Worm (Caenorhabditis elegans) whole organism, L3 larva: Measurements from ENCODE around the gene ucp-4.

ENCODE experiments used
- ama-1 ChIP-seq: fragments of 150-350 bp; optimal IDR thresholded peaks from 2 replicates; lab custom pipeline; 2018
- ceh-16 ChIP-seq: sonication (generic microtip); optimal IDR thresholded peaks from 2 replicates; lab custom pipeline; 2017; ENCODE audit warnings: missing biosample characterization, missing genetic modification characterization
- ceh-82 ChIP-seq: fragments of 150-350 bp; optimal IDR thresholded peaks from 2 replicates; lab custom pipeline; 2014; ENCODE audit warnings: missing biosample characterization, missing genetic modification characterization
- fkh-10 ChIP-seq: sonication (generic microtip); optimal IDR thresholded peaks from 2 replicates; lab custom pipeline; 2017; ENCODE audit warnings: missing biosample characterization, missing genetic modification reagents, missing genetic modification characterization
- lin-39 ChIP-seq: fragments of 150-350 bp; optimal IDR thresholded peaks from 2 replicates; lab custom pipeline; 2018; ENCODE audit warnings: missing biosample characterization, missing genetic modification reagents, missing genetic modification characterization
- nhr-11 ChIP-seq: fragments of 150-350 bp; optimal IDR thresholded peaks from 2 replicates; lab custom pipeline; 2014; ENCODE audit warnings: missing biosample characterization, missing genetic modification characterization
- nhr-237 ChIP-seq: fragments of 150-350 bp; optimal IDR thresholded peaks from 2 replicates; lab custom pipeline; 2014; ENCODE audit warnings: missing biosample characterization, missing genetic modification characterization
- nhr-77 ChIP-seq: fragments of 150-350 bp; optimal IDR thresholded peaks from 2 replicates; lab custom pipeline; 2014; ENCODE audit warnings: missing biosample characterization, missing genetic modification characterization
- unc-62 ChIP-seq: fragments of 150-350 bp; sonication (generic microtip); optimal IDR thresholded peaks from 4 replicates; lab custom pipeline; 2014; ENCODE audit warnings: missing biosample characterization, missing genetic modification reagents, missing genetic modification characterization
- zag-1 ChIP-seq: fragments of 150-350 bp; optimal IDR thresholded peaks from 2 replicates; lab custom pipeline; 2014; ENCODE audit warnings: missing biosample characterization, missing genetic modification characterization

DNA sequence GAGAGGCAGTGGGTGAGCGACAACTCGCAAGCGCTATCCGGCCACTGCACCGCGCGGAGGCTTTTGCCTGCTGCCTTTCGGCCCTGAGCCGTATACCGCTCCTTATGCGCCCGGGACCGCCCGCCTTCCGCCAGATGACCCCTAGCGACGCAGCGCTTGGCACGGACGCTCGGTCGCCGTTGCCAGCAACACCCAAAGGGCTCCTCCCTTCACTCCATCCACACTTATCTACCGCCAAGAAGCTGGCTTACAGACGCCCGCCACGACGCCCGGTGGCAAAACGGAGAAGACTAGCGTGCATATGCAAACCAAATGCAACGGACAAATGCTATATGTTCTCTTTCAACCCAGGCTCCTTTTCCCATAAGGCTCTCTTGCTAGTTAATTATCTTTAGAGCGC is 40.7 kb upstream of the ucp-4 start:
- TF ChIP-seq zag-1 (tag; lab: Kevin White, UChicago) (no peak), lin-39 (no peak), ceh-16 (tag; lab: Kevin White, UChicago) (no peak), ama-1 (lab: Kevin White, UChicago) (no peak), nhr-77 (tag; lab: Kevin White, UChicago) (no peak), nhr-237 (tag; lab: Kevin White, UChicago) (no peak), unc-62 (no peak), nhr-11 (tag; lab: Kevin White, UChicago) (no peak), fkh-10 (GFP tag; lab: Kevin White, UChicago) (no peak), ceh-82 (tag; lab: Kevin White, UChicago) (no peak)
